Worm (Caenorhabditis elegans) whole organism, L2 larva: ENCODE results near the gene C28A5.1.

Experiments
- C34F6.9 ChIP-seq: fragments of 150-350 bp; optimal IDR thresholded peaks from 2 replicates; lab custom pipeline; 2014; ENCODE audit warnings: missing biosample characterization, missing genetic modification characterization
- F13H6.1 ChIP-seq: sonication (generic microtip); optimal IDR thresholded peaks from 2 replicates; lab custom pipeline; 2016; ENCODE audit warnings: missing genetic modification characterization, missing compliant biosample characterization
- R02D3.7 ChIP-seq: fragments of 150-350 bp; optimal IDR thresholded peaks from 2 replicates; lab custom pipeline; 2014; ENCODE audit warnings: missing biosample characterization, missing genetic modification characterization
- Y55F3AM.14 ChIP-seq: fragments of 200-800 bp; sonication (Bioruptor generic); optimal IDR thresholded peaks from 2 replicates; lab custom pipeline; 2018; ENCODE audit warnings: mild to moderate bottlenecking, missing genetic modification characterization, missing compliant biosample characterization
- alr-1 ChIP-seq: fragments of 150-350 bp; optimal IDR thresholded peaks from 2 replicates; lab custom pipeline; 2014; ENCODE audit warnings: missing biosample characterization, missing genetic modification characterization
- blmp-1 ChIP-seq: sonication (generic microtip); optimal IDR thresholded peaks from 2 replicates; lab custom pipeline; 2017; ENCODE audit warnings: missing genetic modification characterization, mild to moderate bottlenecking, missing compliant biosample characterization, antibody characterized with exemption, moderate library complexity; ENCODE audit not compliant: insufficient read depth
- ceh-16 ChIP-seq: fragments of 150-350 bp; optimal IDR thresholded peaks from 2 replicates; lab custom pipeline; 2014; ENCODE audit warnings: missing biosample characterization, missing genetic modification characterization
- crh-2 ChIP-seq: sonication (generic microtip); optimal IDR thresholded peaks from 2 replicates; lab custom pipeline; 2017; ENCODE audit warnings: missing biosample characterization, missing genetic modification characterization
- dmd-4 ChIP-seq: sonication (generic microtip); optimal IDR thresholded peaks from 2 replicates; lab custom pipeline; 2017; ENCODE audit warnings: missing biosample characterization, missing genetic modification characterization
- egl-27 ChIP-seq: sonication (generic microtip); optimal IDR thresholded peaks from 3 replicates; lab custom pipeline; 2017; ENCODE audit warnings: missing biosample characterization, missing genetic modification reagents, missing genetic modification characterization
- elt-3 ChIP-seq: sonication (generic microtip); optimal IDR thresholded peaks from 2 replicates; lab custom pipeline; 2017; ENCODE audit warnings: missing biosample characterization, missing genetic modification characterization
- fos-1 ChIP-seq: fragments of 150-350 bp; optimal IDR thresholded peaks from 2 replicates; lab custom pipeline; 2014; ENCODE audit warnings: missing biosample characterization, missing genetic modification characterization
- gmeb-1 ChIP-seq: fragments of 150-350 bp; optimal IDR thresholded peaks from 2 replicates; lab custom pipeline; 2014; ENCODE audit warnings: missing biosample characterization, missing genetic modification characterization
- lin-13 ChIP-seq: fragments of 150-350 bp; optimal IDR thresholded peaks from 2 replicates; lab custom pipeline; 2014; ENCODE audit warnings: missing biosample characterization, missing genetic modification reagents, missing genetic modification characterization
- lin-39 ChIP-seq: fragments of 150-350 bp; optimal IDR thresholded peaks from 2 replicates; lab custom pipeline; 2014; ENCODE audit warnings: missing biosample characterization, missing genetic modification reagents, missing genetic modification characterization
- lsy-2 ChIP-seq, 2 experiments: fragments of 150-350 bp in 1 of 2; sonication (generic microtip) in 1 of 2; optimal IDR thresholded peaks; 2 replicates each; lab custom pipeline; 2014 to 2017; ENCODE audit warnings: missing biosample characterization in 2 of 2, missing genetic modification characterization in 2 of 2
- mab-5 ChIP-seq: fragments of 150-350 bp; optimal IDR thresholded peaks from 2 replicates; lab custom pipeline; 2014; ENCODE audit warnings: missing biosample characterization, missing genetic modification characterization
- mbf-1 ChIP-seq: sonication (generic microtip); optimal IDR thresholded peaks from 2 replicates; lab custom pipeline; 2017; ENCODE audit warnings: missing biosample characterization, missing genetic modification characterization
- nhr-10 ChIP-seq: sonication (generic microtip); optimal IDR thresholded peaks from 2 replicates; lab custom pipeline; 2017; ENCODE audit warnings: missing biosample characterization, missing genetic modification characterization
- nhr-11 ChIP-seq: fragments of 150-350 bp; optimal IDR thresholded peaks from 2 replicates; lab custom pipeline; 2014; ENCODE audit warnings: missing biosample characterization, missing genetic modification characterization
- nhr-12 ChIP-seq: fragments of 150-350 bp; optimal IDR thresholded peaks from 2 replicates; lab custom pipeline; 2014; ENCODE audit warnings: missing biosample characterization, missing genetic modification characterization
- nhr-129 ChIP-seq: fragments of 150-350 bp; optimal IDR thresholded peaks from 2 replicates; lab custom pipeline; 2014; ENCODE audit warnings: missing biosample characterization, missing genetic modification characterization
- nhr-21 ChIP-seq: fragments of 150-350 bp; optimal IDR thresholded peaks from 2 replicates; lab custom pipeline; 2014; ENCODE audit warnings: missing biosample characterization, missing genetic modification characterization
- nhr-25 ChIP-seq: fragments of 150-350 bp; sonication (generic microtip); optimal IDR thresholded peaks from 3 replicates; lab custom pipeline; 2014; ENCODE audit warnings: missing biosample characterization, missing genetic modification characterization
- nhr-6 ChIP-seq: fragments of 150-350 bp; optimal IDR thresholded peaks from 2 replicates; lab custom pipeline; 2014; ENCODE audit warnings: missing biosample characterization, missing genetic modification characterization
- nhr-77 ChIP-seq: fragments of 150-350 bp; optimal IDR thresholded peaks from 2 replicates; lab custom pipeline; 2014; ENCODE audit warnings: missing biosample characterization, missing genetic modification characterization
- sma-3 ChIP-seq: sonication (generic microtip); optimal IDR thresholded peaks from 2 replicates; lab custom pipeline; 2016; ENCODE audit warnings: missing genetic modification reagents, missing genetic modification characterization, missing compliant biosample characterization
- sma-9 ChIP-seq, 2 experiments: fragments of 150-350 bp in 1 of 2; sonication (generic microtip) in 1 of 2; optimal IDR thresholded peaks; 2 replicates each; lab custom pipeline; 2014 to 2016; ENCODE audit warnings: missing genetic modification characterization in 2 of 2, mild to moderate bottlenecking in 1 of 2, missing biosample characterization in 1 of 2, missing compliant biosample characterization in 1 of 2, missing genetic modification reagents in 1 of 2, moderate library complexity in 1 of 2
- unc-55 ChIP-seq: fragments of 150-350 bp; sonication (generic microtip); optimal IDR thresholded peaks from 3 replicates; lab custom pipeline; 2014; ENCODE audit warnings: missing biosample characterization, missing genetic modification reagents, missing genetic modification characterization
- unc-62 ChIP-seq: fragments of 150-350 bp; optimal IDR thresholded peaks from 2 replicates; lab custom pipeline; 2014; ENCODE audit warnings: missing biosample characterization, missing genetic modification reagents, missing genetic modification characterization
- zag-1 ChIP-seq: fragments of 150-350 bp; optimal IDR thresholded peaks from 2 replicates; lab custom pipeline; 2014; ENCODE audit warnings: missing biosample characterization, missing genetic modification characterization
- ztf-11 ChIP-seq: sonication (generic microtip); optimal IDR thresholded peaks from 2 replicates; lab custom pipeline; 2017; ENCODE audit warnings: missing biosample characterization, missing genetic modification characterization
- ztf-4 ChIP-seq: fragments of 150-350 bp; optimal IDR thresholded peaks from 2 replicates; lab custom pipeline; 2014; ENCODE audit warnings: missing biosample characterization, missing genetic modification characterization

The C28A5.1 gene

DNA sequence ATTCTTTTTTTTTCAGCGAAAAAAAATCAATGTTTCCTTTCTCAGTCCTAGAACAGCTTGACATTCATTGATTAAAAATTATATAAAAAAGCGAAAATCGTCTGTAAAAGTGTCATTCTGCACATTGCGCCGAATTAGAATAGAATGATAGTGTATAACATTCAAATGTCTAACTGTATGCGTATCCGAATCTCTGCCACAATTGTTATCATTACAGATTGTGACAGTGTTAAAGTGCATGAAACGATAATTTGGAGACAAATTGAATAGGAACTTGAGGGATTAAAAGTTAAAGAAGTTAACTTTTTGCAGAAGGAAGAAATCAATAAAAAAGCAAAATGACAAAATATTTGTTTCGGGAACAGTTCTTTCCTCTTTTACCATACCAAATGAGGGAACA lies 34.2 kb upstream of the C28A5.1 start:
- TF ChIP-seq fos-1 (tag; lab: Kevin White, UChicago) (peak; percentile 72), sma-9 (GFP tag; optimal IDR thresholded peaks at IDR 0.05; lab: Kevin White, UChicago) (peak; percentile 31), sma-9 (tag; optimal IDR thresholded peaks at IDR 0.05; lab: Kevin White, UChicago) (no peak), nhr-10 (tag; lab: Kevin White, UChicago) (no peak)

DNA sequence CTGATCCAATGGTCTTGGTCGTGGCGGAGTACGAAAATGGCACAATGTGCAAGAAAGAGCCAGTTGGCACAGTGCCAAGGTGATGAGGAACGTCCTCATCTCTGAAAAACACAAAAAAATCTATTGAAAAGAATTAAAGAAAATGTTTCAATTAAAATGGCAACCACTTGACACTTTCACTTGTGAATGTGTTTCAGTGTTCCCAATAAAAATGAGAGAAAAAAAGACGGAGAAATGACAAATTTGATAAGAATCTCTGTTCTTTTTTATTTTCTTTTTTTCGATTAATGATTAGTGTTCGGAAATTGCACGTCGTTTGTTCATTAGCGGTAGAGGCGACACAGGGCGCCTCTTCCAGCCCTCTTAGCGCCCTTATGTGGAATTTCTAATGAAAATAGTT lies 33.1 kb upstream of the C28A5.1 start, which contains the start of gene ndg-4:
Gene ndg-4, minus strand, starts transcription at position 101 of the 400 bp plus-strand sequence.
- peak; percentile 27 for TF ChIP-seq blmp-1
- TF ChIP-seq ztf-11 (tag; lab: Kevin White, UChicago): no peak
- no peak for TF ChIP-seq mab-5 (tag; lab: Kevin White, UChicago)
- TF ChIP-seq nhr-21 (tag; lab: Kevin White, UChicago): no peak
- no peak for TF ChIP-seq elt-3 (tag; lab: Kevin White, UChicago)

DNA sequence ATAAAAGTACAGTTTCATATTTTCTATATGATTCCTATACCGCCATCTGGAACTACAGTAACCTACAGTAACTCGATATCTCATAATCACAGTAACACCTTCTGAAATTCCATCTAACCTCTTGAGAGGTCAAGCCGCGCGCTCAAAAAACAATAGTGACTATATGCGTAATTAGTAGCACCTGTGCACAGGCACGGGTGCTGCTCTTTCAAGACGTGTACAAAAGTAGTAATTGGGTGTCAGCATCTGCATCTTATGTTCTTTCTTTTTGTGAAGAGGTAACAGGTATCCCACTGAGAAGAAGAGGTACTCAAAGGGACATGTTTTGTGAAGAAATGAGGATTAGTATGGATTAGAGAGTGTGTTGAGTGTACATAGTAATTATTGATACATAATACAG lies 27.2 kb upstream of the C28A5.1 start:
- TF ChIP-seq C34F6.9 (tag; lab: Kevin White, UChicago): no peak
- TF ChIP-seq alr-1 (tag; lab: Kevin White, UChicago): no peak
- TF ChIP-seq nhr-11: no peak
- no peak for TF ChIP-seq nhr-77 (tag; lab: Kevin White, UChicago)
- no peak for TF ChIP-seq ztf-11 (tag; lab: Kevin White, UChicago)
- no peak for TF ChIP-seq nhr-6 (tag; lab: Kevin White, UChicago)
- no peak for TF ChIP-seq unc-62 (GFP tag; lab: Kevin White, UChicago)
- TF ChIP-seq nhr-129 (tag; lab: Kevin White, UChicago): no peak
- no peak for TF ChIP-seq ceh-16 (tag; lab: Kevin White, UChicago)
- TF ChIP-seq ztf-4 (tag; lab: Kevin White, UChicago): no peak
- no peak for TF ChIP-seq nhr-10 (tag; lab: Kevin White, UChicago)
- no peak for TF ChIP-seq F13H6.1 (tag; lab: Kevin White, UChicago)
- no peak for TF ChIP-seq R02D3.7 (tag; lab: Kevin White, UChicago)
- TF ChIP-seq nhr-12 (tag; lab: Kevin White, UChicago): no peak
- no peak for TF ChIP-seq mbf-1
- no peak for TF ChIP-seq lin-13
- TF ChIP-seq egl-27 (tag; lab: Kevin White, UChicago): no peak
- no peak for TF ChIP-seq sma-3 (GFP tag; lab: Kevin White, UChicago)

DNA sequence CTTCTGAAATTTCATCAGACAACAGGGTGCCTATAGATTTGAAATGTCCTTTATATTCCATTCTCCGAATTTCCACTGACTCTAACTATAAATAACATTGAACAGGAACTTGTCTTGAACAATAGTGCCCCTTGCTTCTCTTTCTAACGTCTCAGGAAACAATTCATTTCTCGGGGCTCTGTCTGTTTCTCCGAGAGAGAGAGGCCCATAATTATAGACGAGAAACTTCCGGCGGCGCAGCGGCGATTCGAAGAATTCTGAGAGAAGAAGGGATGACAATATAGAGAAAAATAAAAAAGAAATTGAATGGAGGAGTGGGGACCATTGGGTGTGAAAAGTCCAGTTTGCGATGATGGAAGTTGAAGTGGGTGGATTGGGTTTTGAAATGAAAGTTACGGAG lies 26.1 kb upstream of the C28A5.1 start:
- TF ChIP-seq sma-9 (GFP tag; optimal IDR thresholded peaks at IDR 0.05; lab: Kevin White, UChicago): peak; percentile 10
- TF ChIP-seq sma-9 (tag; optimal IDR thresholded peaks at IDR 0.05; lab: Kevin White, UChicago): no peak
- peak in 1 of 2 experiments; percentile 17 for TF ChIP-seq lsy-2 (tag; optimal IDR thresholded peaks at IDR 0.05; lab: Kevin White, UChicago)
- no peak for TF ChIP-seq crh-2 (tag; lab: Kevin White, UChicago)
- TF ChIP-seq ztf-11 (tag; lab: Kevin White, UChicago): no peak
- TF ChIP-seq elt-3 (tag; lab: Kevin White, UChicago): no peak

DNA sequence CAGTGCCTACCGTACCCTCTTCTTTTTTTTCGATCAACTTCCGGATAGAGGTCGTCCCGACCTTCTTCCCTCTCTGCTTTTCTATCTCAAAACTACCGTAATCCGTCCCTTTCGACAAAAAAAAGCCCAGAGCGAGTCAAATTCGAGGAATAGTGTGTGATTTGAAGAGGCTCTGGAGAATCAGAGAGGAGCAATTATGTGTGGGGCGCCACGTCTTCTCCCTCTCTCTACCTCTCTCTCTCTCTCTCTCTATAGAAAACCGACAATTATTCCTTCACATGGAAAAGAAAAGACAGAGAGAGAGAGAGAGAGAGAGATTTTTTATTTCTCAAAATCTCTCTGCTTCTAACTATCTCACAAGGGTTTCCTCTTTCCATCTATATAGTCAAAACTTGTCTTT lies 22.4 kb upstream of the C28A5.1 start:
- peak; percentile 4 for TF ChIP-seq nhr-6 (tag; lab: Kevin White, UChicago)
- no peak for TF ChIP-seq lin-39 (tag; lab: Kevin White, UChicago)
- peak; percentile 39 for TF ChIP-seq crh-2 (tag; lab: Kevin White, UChicago)
- TF ChIP-seq nhr-21 (tag; lab: Kevin White, UChicago): no peak
- peak; percentile 2 for TF ChIP-seq sma-9 (GFP tag; optimal IDR thresholded peaks at IDR 0.05; lab: Kevin White, UChicago)
- TF ChIP-seq sma-9 (tag; optimal IDR thresholded peaks at IDR 0.05; lab: Kevin White, UChicago): no peak
- TF ChIP-seq nhr-129 (tag; lab: Kevin White, UChicago): no peak
- TF ChIP-seq nhr-25: peak; percentile 79
- TF ChIP-seq fos-1 (tag; lab: Kevin White, UChicago): no peak
- peak; percentile 42 for TF ChIP-seq F13H6.1 (tag; lab: Kevin White, UChicago)
- TF ChIP-seq C34F6.9 (tag; lab: Kevin White, UChicago): peak; percentile 19
- TF ChIP-seq lsy-2 (tag; optimal IDR thresholded peaks at IDR 0.05; lab: Kevin White, UChicago): peak; percentile 29 to 83
- no peak for TF ChIP-seq blmp-1
- TF ChIP-seq unc-55: no peak

DNA sequence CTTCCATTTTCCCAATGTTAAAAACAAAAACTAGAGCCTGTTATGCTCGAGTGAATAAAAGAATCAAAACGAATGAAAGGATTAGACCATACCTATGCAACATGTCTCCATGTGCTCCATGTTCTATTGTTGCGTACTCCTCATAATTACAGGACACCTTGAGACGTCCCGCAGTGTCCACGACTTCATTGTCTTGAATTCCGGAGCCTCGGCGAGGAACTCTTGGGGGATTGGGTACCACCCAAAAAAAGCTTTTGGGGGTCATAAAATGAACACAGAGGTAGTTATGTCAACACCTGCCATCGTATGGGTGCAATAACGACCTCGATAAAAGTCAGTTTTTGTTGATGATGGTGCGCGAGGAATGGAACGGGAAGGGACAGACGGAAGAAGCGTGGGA lies 20.8 kb upstream of the C28A5.1 start:
- TF ChIP-seq zag-1 (tag; lab: Kevin White, UChicago): no peak
- TF ChIP-seq elt-3 (tag; lab: Kevin White, UChicago): no peak
- TF ChIP-seq dmd-4 (tag; lab: Kevin White, UChicago): no peak
- TF ChIP-seq sma-3 (GFP tag; lab: Kevin White, UChicago): no peak
- no peak for TF ChIP-seq nhr-21 (tag; lab: Kevin White, UChicago)
- no peak for TF ChIP-seq sma-9 (GFP tag; optimal IDR thresholded peaks at IDR 0.05; lab: Kevin White, UChicago)
- no peak for TF ChIP-seq sma-9 (tag; optimal IDR thresholded peaks at IDR 0.05; lab: Kevin White, UChicago)
- no peak for TF ChIP-seq gmeb-1 (tag; lab: Kevin White, UChicago)
- no peak for TF ChIP-seq mab-5 (tag; lab: Kevin White, UChicago)
- no peak for TF ChIP-seq crh-2 (tag; lab: Kevin White, UChicago)
- TF ChIP-seq mbf-1: no peak
- no peak for TF ChIP-seq egl-27 (tag; lab: Kevin White, UChicago)
- TF ChIP-seq ztf-11 (tag; lab: Kevin White, UChicago): no peak
- TF ChIP-seq nhr-11: no peak
- no peak for TF ChIP-seq lin-13
- no peak for TF ChIP-seq Y55F3AM.14 (GFP tag; lab: Kevin White, UChicago)
- no peak for TF ChIP-seq nhr-6 (tag; lab: Kevin White, UChicago)
